Fruit fly (Drosophila melanogaster) whole organism, embryonic: ENCODE measurements around the gene CG14961.
A peak's percentile ranks its signal among the peaks of the same experiment; 100 is the strongest.

Experiments
- Atf-2 ChIP-seq: fragments of 200-800 bp; sonication (Bioruptor generic); optimal IDR thresholded peaks from 2 replicates; lab custom pipeline; 2016; ENCODE audit warnings: missing biosample characterization, missing genetic modification characterization
- CG10979 ChIP-seq: fragments of 200-800 bp; sonication (Bioruptor generic); optimal IDR thresholded peaks from 2 replicates; lab custom pipeline; 2018; ENCODE audit warnings: missing biosample characterization, mild to moderate bottlenecking, missing genetic modification characterization, moderate library complexity
- CG11456 ChIP-seq: fragments of 200-800 bp; sonication (Bioruptor generic); IDR thresholded peaks from 3 replicates; pipeline ENCODE4 v1.3.6; 2022; ENCODE audit warnings: missing biosample characterization, missing genetic modification characterization
- CG11504 ChIP-seq: fragments of 200-800 bp; sonication (Bioruptor generic); optimal IDR thresholded peaks from 3 replicates; lab custom pipeline; 2019; ENCODE audit warnings: missing biosample characterization, mild to moderate bottlenecking, missing genetic modification characterization, moderate library complexity
- CG12155 ChIP-seq: fragments of 200-800 bp; sonication (Bioruptor generic); optimal IDR thresholded peaks from 3 replicates; lab custom pipeline; 2016; ENCODE audit warnings: missing biosample characterization, missing genetic modification characterization
- CG12236 ChIP-seq: fragments of 200-800 bp; sonication (Bioruptor generic); optimal IDR thresholded peaks from 2 replicates; lab custom pipeline; 2016; ENCODE audit warnings: missing biosample characterization, missing genetic modification characterization
- CG12659 ChIP-seq: fragments of 200-800 bp; sonication (Bioruptor generic); optimal IDR thresholded peaks from 3 replicates; lab custom pipeline; 2017; ENCODE audit warnings: mild to moderate bottlenecking, missing biosample characterization, missing genetic modification reagents, missing genetic modification characterization
- CG13894 ChIP-seq: fragments of 200-800 bp; sonication (Bioruptor generic); optimal IDR thresholded peaks from 3 replicates; lab custom pipeline; 2018; ENCODE audit warnings: missing biosample characterization, mild to moderate bottlenecking, missing genetic modification characterization, moderate library complexity
- CG15269 ChIP-seq: fragments of 200-800 bp; sonication (Bioruptor generic); optimal IDR thresholded peaks from 2 replicates; lab custom pipeline; 2018; ENCODE audit warnings: missing biosample characterization, mild to moderate bottlenecking, missing genetic modification characterization, moderate library complexity
- CG17359 ChIP-seq: fragments of 200-800 bp; sonication (Bioruptor generic); optimal IDR thresholded peaks from 3 replicates; lab custom pipeline; 2018; ENCODE audit warnings: missing biosample characterization, mild to moderate bottlenecking, missing genetic modification characterization, moderate library complexity
- CG17361 ChIP-seq: fragments of 200-800 bp; sonication (Bioruptor generic); IDR thresholded peaks from 3 replicates; pipeline ENCODE4 v1.3.6; 2022; ENCODE audit warnings: missing biosample characterization, missing genetic modification characterization
- CG18476 ChIP-seq: fragments of 200-800 bp; sonication (Bioruptor generic); optimal IDR thresholded peaks from 2 replicates; lab custom pipeline; 2016; ENCODE audit warnings: missing biosample characterization, mild to moderate bottlenecking, missing genetic modification characterization
- CG18619 ChIP-seq: fragments of 200-800 bp; sonication (Bioruptor generic); optimal IDR thresholded peaks from 3 replicates; lab custom pipeline; 2017; ENCODE audit warnings: missing biosample characterization, mild to moderate bottlenecking, missing genetic modification characterization
- CG2202 ChIP-seq: fragments of 200-800 bp; sonication (Bioruptor generic); optimal IDR thresholded peaks from 2 replicates; lab custom pipeline; 2018; ENCODE audit warnings: missing biosample characterization, mild to moderate bottlenecking, missing genetic modification characterization
- CG31441 ChIP-seq: fragments of 200-800 bp; sonication (Bioruptor generic); IDR thresholded peaks from 2 replicates; pipeline ENCODE4 v1.3.6; 2022; ENCODE audit warnings: missing biosample characterization, missing genetic modification characterization
- CG4282 ChIP-seq: fragments of 200-800 bp; sonication (Bioruptor generic); optimal IDR thresholded peaks from 2 replicates; lab custom pipeline; 2016; ENCODE audit warnings: missing biosample characterization, missing genetic modification characterization
- CG4854 ChIP-seq: fragments of 200-800 bp; sonication (Bioruptor generic); optimal IDR thresholded peaks from 2 replicates; lab custom pipeline; 2016; ENCODE audit warnings: missing biosample characterization, missing genetic modification characterization, inconsistent platforms
- CG5180 ChIP-seq: fragments of 200-800 bp; sonication (Bioruptor generic); optimal IDR thresholded peaks from 3 replicates; lab custom pipeline; 2017; ENCODE audit warnings: missing biosample characterization, missing genetic modification characterization, mild to moderate bottlenecking, moderate library complexity, missing genetic modification reagents
- CG6254 ChIP-seq: fragments of 200-800 bp; sonication (Bioruptor generic); optimal IDR thresholded peaks from 3 replicates; lab custom pipeline; 2017; ENCODE audit warnings: mild to moderate bottlenecking, missing biosample characterization, missing genetic modification reagents, missing genetic modification characterization
- CG6654 ChIP-seq: fragments of 200-800 bp; sonication (Bioruptor generic); optimal IDR thresholded peaks from 2 replicates; lab custom pipeline; 2017; ENCODE audit warnings: missing biosample characterization, mild to moderate bottlenecking, missing genetic modification characterization
- CG6854 ChIP-seq: fragments of 200-800 bp; sonication (Bioruptor generic); optimal IDR thresholded peaks from 3 replicates; lab custom pipeline; 2017; ENCODE audit warnings: missing biosample characterization, mild to moderate bottlenecking, missing genetic modification characterization
- CHES-1-like ChIP-seq: fragments of 200-800 bp; sonication (Bioruptor generic); optimal IDR thresholded peaks from 2 replicates; lab custom pipeline; 2016; ENCODE audit warnings: missing biosample characterization, missing genetic modification characterization
- D19B ChIP-seq: fragments of 200-800 bp; sonication (Bioruptor generic); optimal IDR thresholded peaks from 2 replicates; lab custom pipeline; 2017; ENCODE audit warnings: missing biosample characterization, mild to moderate bottlenecking, missing genetic modification characterization
- Dll ChIP-seq: fragments of 200-800 bp; sonication (Bioruptor generic); IDR thresholded peaks from 4 replicates; pipeline ENCODE4 v1.3.6; 2022; ENCODE audit warnings: missing biosample characterization, missing genetic modification characterization; ENCODE audit not compliant: partially characterized antibody
- Doc2 ChIP-seq: fragments of 200-800 bp; sonication (Bioruptor generic); IDR thresholded peaks from 2 replicates; pipeline ENCODE4 v1.3.6; 2022; ENCODE audit warnings: missing biosample characterization, missing genetic modification characterization
- Elba2 ChIP-seq: fragments of 200-800 bp; sonication (Bioruptor generic); optimal IDR thresholded peaks from 3 replicates; lab custom pipeline; 2016; ENCODE audit warnings: missing biosample characterization, missing genetic modification characterization
- Gug ChIP-seq: fragments of 200-800 bp; sonication (Bioruptor generic); IDR thresholded peaks from 4 replicates; pipeline ENCODE4 v1.3.6; 2022; ENCODE audit warnings: missing biosample characterization, missing genetic modification characterization
- Med ChIP-seq: fragments of 200-800 bp; sonication (Bioruptor generic); peaks from one replicate; lab custom pipeline; 2016; ENCODE audit warnings: missing biosample characterization, missing genetic modification characterization, mild to moderate bottlenecking, inconsistent platforms, moderate library complexity
- Poxn ChIP-seq: fragments of 200-800 bp; sonication (Bioruptor generic); IDR thresholded peaks from 2 replicates; pipeline ENCODE4 v1.3.6; 2022; ENCODE audit warnings: missing biosample characterization, missing genetic modification characterization
- Sox100B ChIP-seq: fragments of 200-800 bp; sonication (Bioruptor generic); optimal IDR thresholded peaks from 3 replicates; lab custom pipeline; 2018; ENCODE audit warnings: missing biosample characterization, mild to moderate bottlenecking, missing genetic modification characterization
- Sox102F ChIP-seq: fragments of 200-800 bp; sonication (Bioruptor generic); optimal IDR thresholded peaks from 2 replicates; lab custom pipeline; 2018; ENCODE audit warnings: missing biosample characterization, mild to moderate bottlenecking, missing genetic modification characterization, moderate library complexity
- Spps ChIP-seq: fragments of 200-800 bp; sonication (Bioruptor generic); optimal IDR thresholded peaks from 2 replicates; lab custom pipeline; 2018; ENCODE audit warnings: missing biosample characterization, mild to moderate bottlenecking, missing genetic modification characterization
- Tbp ChIP-seq: fragments of >200 bp; optimal IDR thresholded peaks from 2 replicates; lab custom pipeline; 2018; ENCODE audit warnings: missing biosample characterization, missing genetic modification characterization
- ase ChIP-seq: fragments of 200-800 bp; sonication (Bioruptor generic); IDR thresholded peaks from 3 replicates; pipeline ENCODE4 v1.3.6; 2022; ENCODE audit warnings: missing biosample characterization, missing genetic modification characterization
- bsh ChIP-seq, 2 experiments: fragments of 200-800 bp; sonication (Bioruptor generic); optimal IDR thresholded peaks; 2 replicates each; lab custom pipeline; 2017 to 2018; ENCODE audit warnings: mild to moderate bottlenecking in 2 of 2, missing biosample characterization in 2 of 2, missing genetic modification characterization in 2 of 2, moderate library complexity in 1 of 2
- crol ChIP-seq: fragments of 200-800 bp; sonication (Bioruptor generic); IDR thresholded peaks from 2 replicates; pipeline ENCODE4 v1.3.6; 2022; ENCODE audit warnings: missing biosample characterization, missing genetic modification characterization
- dmrt11E ChIP-seq: fragments of 200-800 bp; sonication (Bioruptor generic); optimal IDR thresholded peaks from 3 replicates; lab custom pipeline; 2018; ENCODE audit warnings: missing biosample characterization, mild to moderate bottlenecking, missing genetic modification characterization, moderate library complexity
- en ChIP-seq: fragments of 200-800 bp; sonication (Bioruptor generic); optimal IDR thresholded peaks from 2 replicates; lab custom pipeline; 2016; ENCODE audit warnings: missing biosample characterization, missing genetic modification characterization
- gfzf ChIP-seq: fragments of 200-800 bp; sonication (Bioruptor generic); optimal IDR thresholded peaks from 2 replicates; lab custom pipeline; 2016; ENCODE audit warnings: missing biosample characterization, mild to moderate bottlenecking, missing genetic modification characterization, moderate library complexity
- gro ChIP-seq: fragments of 200-800 bp; sonication (Bioruptor generic); optimal IDR thresholded peaks from 2 replicates; lab custom pipeline; 2016; ENCODE audit warnings: missing biosample characterization, missing genetic modification characterization
- jing ChIP-seq: fragments of 200-800 bp; sonication (Bioruptor generic); optimal IDR thresholded peaks from 2 replicates; lab custom pipeline; 2018; ENCODE audit warnings: missing biosample characterization, mild to moderate bottlenecking, missing genetic modification characterization
- klu ChIP-seq: fragments of 200-800 bp; sonication (Bioruptor generic); IDR thresholded peaks from 2 replicates; pipeline ENCODE4 v1.3.6; 2022; ENCODE audit warnings: missing biosample characterization, missing genetic modification characterization
- peb ChIP-seq: fragments of 200-800 bp; sonication (Bioruptor generic); IDR thresholded peaks from 2 replicates; pipeline ENCODE4 v1.3.6; 2022; ENCODE audit warnings: missing biosample characterization, missing genetic modification characterization
- prd ChIP-seq, 3 experiments: fragments of >200 bp in 2 of 3; fragments of 200-800 bp in 1 of 3; sonication (Bioruptor generic) in 1 of 3; optimal IDR thresholded peaks in 2 of 3; IDR thresholded peaks in 1 of 3; 2 replicates in 2 of 3; 3 replicates in 1 of 3; pipeline versions ENCODE4 v1.3.6 to Lab custom; 2017 to 2022; ENCODE audit warnings: missing biosample characterization in 1 of 3, missing genetic modification characterization in 1 of 3
- repo ChIP-seq: fragments of 200-800 bp; sonication (Bioruptor generic); optimal IDR thresholded peaks from 2 replicates; lab custom pipeline; 2016; ENCODE audit warnings: missing biosample characterization, missing genetic modification characterization
- slou ChIP-seq: fragments of 200-800 bp; sonication (Bioruptor generic); optimal IDR thresholded peaks from 3 replicates; lab custom pipeline; 2016; ENCODE audit warnings: missing biosample characterization, missing genetic modification characterization
- tll ChIP-seq, 2 experiments: fragments of 200-800 bp in 1 of 2; fragments of >200 bp in 1 of 2; sonication (Bioruptor generic) in 1 of 2; optimal IDR thresholded peaks; 2 replicates each; lab custom pipeline; 2017 to 2019; ENCODE audit warnings: missing biosample characterization in 2 of 2, missing genetic modification characterization in 2 of 2, mild to moderate bottlenecking in 1 of 2, moderate library complexity in 1 of 2
- unc-4 ChIP-seq: fragments of 200-800 bp; sonication (Bioruptor generic); IDR thresholded peaks from 2 replicates; pipeline ENCODE4 v1.3.6; 2022; ENCODE audit warnings: missing biosample characterization, missing genetic modification characterization; ENCODE audit not compliant: partially characterized antibody
- wor ChIP-seq: fragments of 200-800 bp; sonication (Bioruptor generic); IDR thresholded peaks from 2 replicates; pipeline ENCODE4 v1.3.6; 2022; ENCODE audit warnings: missing biosample characterization, missing genetic modification characterization
- zen2 ChIP-seq: fragments of 200-800 bp; sonication (Bioruptor generic); IDR thresholded peaks from 3 replicates; pipeline ENCODE4 v1.3.6; 2022; ENCODE audit warnings: missing biosample characterization, missing genetic modification characterization; ENCODE audit not compliant: partially characterized antibody
- zf30C ChIP-seq: fragments of 200-800 bp; sonication (Bioruptor generic); optimal IDR thresholded peaks from 3 replicates; lab custom pipeline; 2018; ENCODE audit warnings: missing biosample characterization, mild to moderate bottlenecking, missing genetic modification characterization

The CG14961 gene

dm6 chr3L:3334784-3335183 is 4.9 kb downstream of the CG14961 start, which contains the start of gene CG14969 (continued):
- TF ChIP-seq gfzf (GFP tag; lab: Kevin White, UChicago): peak; percentile 40
- TF ChIP-seq ase (GFP tag; lab: Robert Waterston, UW): no peak
- TF ChIP-seq repo (GFP tag; lab: Kevin White, UChicago): no peak
- TF ChIP-seq Elba2 (GFP tag; lab: Kevin White, UChicago): no peak
- TF ChIP-seq Atf-2: no peak
- TF ChIP-seq zen2 (GFP tag; lab: Robert Waterston, UW): no peak
- TF ChIP-seq Dll (GFP tag; lab: Robert Waterston, UW): peak; percentile 52; the same call in 1 of the 4 replicates
- no peak for TF ChIP-seq Poxn (GFP tag; lab: Robert Waterston, UW)
- TF ChIP-seq CHES-1-like (GFP tag; lab: Kevin White, UChicago): no peak
- TF ChIP-seq crol (GFP tag; lab: Robert Waterston, UW): no peak
- TF ChIP-seq CG10979 (tag; lab: Kevin White, UChicago): no peak
- no peak for TF ChIP-seq CG15269 (tag; lab: Kevin White, UChicago)
- TF ChIP-seq slou (GFP tag; lab: Kevin White, UChicago): no peak
- TF ChIP-seq CG12236 (GFP tag; lab: Kevin White, UChicago): no peak
- no peak for TF ChIP-seq jing (GFP tag; lab: Kevin White, UChicago)
- TF ChIP-seq gro: peak; percentile 41
- no peak for TF ChIP-seq dmrt11E (tag; lab: Kevin White, UChicago)
- TF ChIP-seq zf30C (GFP tag; lab: Kevin White, UChicago): no peak
- TF ChIP-seq CG17359 (tag; lab: Kevin White, UChicago): no peak
- TF ChIP-seq CG18619 (GFP tag; lab: Kevin White, UChicago): no peak
- TF ChIP-seq CG4854 (GFP tag; lab: Kevin White, UChicago): no peak
- TF ChIP-seq CG12659 (GFP tag; lab: Kevin White, UChicago): peak; percentile 37
- TF ChIP-seq CG31441: no peak
- peak; percentile 56 for TF ChIP-seq unc-4
- TF ChIP-seq prd (optimal IDR thresholded peaks at IDR 0.05; lab: Kevin White, UChicago): no peak
- no peak for TF ChIP-seq prd (GFP tag; IDR thresholded peaks at IDR 0.05; lab: Robert Waterston, UW)
- TF ChIP-seq wor (GFP tag; lab: Robert Waterston, UW): no peak
- TF ChIP-seq peb (GFP tag; lab: Robert Waterston, UW): no peak
- no peak for TF ChIP-seq CG2202 (tag; lab: Kevin White, UChicago)
- no peak for TF ChIP-seq Gug
- no peak for TF ChIP-seq Tbp (GFP tag; lab: Kevin White, UChicago)
- no peak for TF ChIP-seq Doc2 (GFP tag; lab: Robert Waterston, UW)
- TF ChIP-seq CG13894: no peak
- TF ChIP-seq CG18476: no peak
- TF ChIP-seq CG11456 (GFP tag; lab: Robert Waterston, UW): no peak
- no peak for TF ChIP-seq CG12155 (GFP tag; lab: Kevin White, UChicago)
- TF ChIP-seq CG5180: no peak
- no peak for TF ChIP-seq Spps (tag; lab: Kevin White, UChicago)
- no peak for TF ChIP-seq Sox100B (GFP tag; lab: Kevin White, UChicago)
- TF ChIP-seq CG6254 (GFP tag; lab: Kevin White, UChicago): no peak
- TF ChIP-seq klu (GFP tag; lab: Robert Waterston, UW): no peak
- TF ChIP-seq CG6854 (GFP tag; lab: Kevin White, UChicago): no peak
- TF ChIP-seq tll (GFP tag; optimal IDR thresholded peaks at IDR 0.05; lab: Kevin White, UChicago): no peak
- TF ChIP-seq CG6654 (GFP tag; lab: Kevin White, UChicago): no peak
- no peak for TF ChIP-seq D19B (GFP tag; lab: Kevin White, UChicago)
- TF ChIP-seq Med (GFP tag; lab: Kevin White, UChicago): peak; percentile 73
- no peak for TF ChIP-seq CG4282
- no peak for TF ChIP-seq Sox102F (GFP tag; lab: Kevin White, UChicago)
- TF ChIP-seq en: no peak
- TF ChIP-seq CG11504 (tag; lab: Kevin White, UChicago): no peak
- TF ChIP-seq CG17361 (GFP tag; lab: Robert Waterston, UW): no peak
- no peak for TF ChIP-seq bsh (GFP tag; optimal IDR thresholded peaks at IDR 0.05; lab: Kevin White, UChicago)
